Worm (Caenorhabditis elegans): ENCODE measurements around the gene mesp-1.

ce11 chrIV:8487183-8487582 lies 11.9 kb upstream of the mesp-1 start, which contains the start of gene srlf-3:
- TF ChIP-seq rnt-1 (tag; optimal IDR thresholded peaks at IDR 0.05) (no peak), irx-1 (tag; optimal IDR thresholded peaks at IDR 0.05) (no peak), snpc-4 (tag; optimal IDR thresholded peaks at IDR 0.05) (no peak)

All from whole organism, L1 larva.